Worm (Caenorhabditis elegans) whole organism, early embryonic: Measurements from ENCODE around the gene aco-1.

Experiments used
- F13C5.2 ChIP-seq: sonication (generic microtip); optimal IDR thresholded peaks from 2 replicates; lab custom pipeline; 2017; ENCODE audit warnings: mild to moderate bottlenecking, missing genetic modification characterization, inconsistent platforms, missing compliant biosample characterization
- ama-1 ChIP-seq: fragments of 150-350 bp; optimal IDR thresholded peaks from 2 replicates; lab custom pipeline; 2014
- ceh-36 ChIP-seq: sonication (generic microtip); optimal IDR thresholded peaks from 2 replicates; lab custom pipeline; 2016; ENCODE audit warnings: missing genetic modification characterization, inconsistent platforms, missing compliant biosample characterization
- hnd-1 ChIP-seq: sonication (generic microtip); optimal IDR thresholded peaks from 2 replicates; lab custom pipeline; 2016; ENCODE audit warnings: missing genetic modification characterization, missing compliant biosample characterization

DNA sequence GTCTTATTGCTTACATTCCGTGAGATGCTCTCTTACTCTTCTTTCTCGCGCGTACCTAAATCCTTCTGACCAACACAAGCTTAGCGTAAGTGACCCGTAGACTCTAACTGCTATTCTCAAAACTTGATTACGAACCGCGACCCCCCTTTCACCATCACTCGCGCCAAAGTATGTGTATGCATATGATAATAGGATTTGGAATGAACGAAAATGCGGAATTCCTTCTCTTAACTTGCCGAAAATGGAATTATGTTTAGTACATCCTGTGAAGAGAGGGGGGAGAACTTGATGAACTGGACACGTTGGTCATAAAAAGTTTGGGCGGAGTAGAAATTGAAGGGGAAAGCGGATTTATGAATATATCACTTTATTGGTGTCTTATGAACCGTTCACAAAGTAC is 47.2 kb downstream of the aco-1 start:
- no peak for TF ChIP-seq hnd-1
- TF ChIP-seq F13C5.2 = no peak
- TF ChIP-seq ama-1 = no peak
- TF ChIP-seq ceh-36 = no peak
